Fruit fly (Drosophila melanogaster): ENCODE results near the gene rdgB.

rdgB gene

dm6 chrX:13739411-13739888 lies 23.1 kb upstream of the rdgB start, which contains the start of gene CG11151 (continued):
- peak; percentile 90 for TF ChIP-seq CG17612 (GFP tag; IDR thresholded peaks at IDR 0.05)
- peak; percentile 96 for TF ChIP-seq CG1233 (GFP tag; optimal IDR thresholded peaks at IDR 0.05)
- peak; percentile 95 for TF ChIP-seq CG32767 (GFP tag; IDR thresholded peaks at IDR 0.05)
- peak; percentile 83 for TF ChIP-seq psq (GFP tag; optimal IDR thresholded peaks at IDR 0.05)
- peak; percentile 97 for TF ChIP-seq dpn (GFP tag; optimal IDR thresholded peaks at IDR 0.05)
- TF ChIP-seq CG2129 (GFP tag; IDR thresholded peaks at IDR 0.05; ENCODE audit: partially characterized antibody) = no peak
- TF ChIP-seq tna (GFP tag; IDR thresholded peaks at IDR 0.05; ENCODE audit: partially characterized antibody) = peak; percentile 54; the same call in 1 of the 2 replicates
- peak; percentile 95 for TF ChIP-seq ara (GFP tag; IDR thresholded peaks at IDR 0.05)
- TF ChIP-seq PHDP (tag; optimal IDR thresholded peaks at IDR 0.05) = peak; percentile 98
- peak; percentile 98 for TF ChIP-seq Hmr (GFP tag; optimal IDR thresholded peaks at IDR 0.05)
- peak; percentile 97 for TF ChIP-seq CG11398 (GFP tag; optimal IDR thresholded peaks at IDR 0.05)
- peak; percentile 91 for TF ChIP-seq CG14667 (GFP tag; IDR thresholded peaks at IDR 0.05)
- TF ChIP-seq Blimp-1 (GFP tag; optimal IDR thresholded peaks at IDR 0.05) = peak; percentile 94
- peak; percentile 96 for TF ChIP-seq CG11504 (tag; optimal IDR thresholded peaks at IDR 0.05)
- peak; percentile 93 for TF ChIP-seq Rx (GFP tag; IDR thresholded peaks at IDR 0.05)
- TF ChIP-seq Mrtf (GFP tag; IDR thresholded peaks at IDR 0.05) = peak; percentile 93
- TF ChIP-seq Hey (tag; optimal IDR thresholded peaks at IDR 0.05) = peak; percentile 85
- peak; percentile 93 for TF ChIP-seq da (GFP tag; optimal IDR thresholded peaks at IDR 0.05)
- TF ChIP-seq CG10959 (GFP tag; IDR thresholded peaks at IDR 0.05) = peak; percentile 94
- peak; percentile 89 for TF ChIP-seq danr (GFP tag; IDR thresholded peaks at IDR 0.05)
- TF ChIP-seq inv (GFP tag; IDR thresholded peaks at IDR 0.05; ENCODE audit: partially characterized antibody) = peak; percentile 57
- peak; percentile 94 for TF ChIP-seq jing (GFP tag; optimal IDR thresholded peaks at IDR 0.05)
- peak; percentile 97 for TF ChIP-seq CG4424 (GFP tag; optimal IDR thresholded peaks at IDR 0.05)
- peak; percentile 70 for TF ChIP-seq Sry-δ (GFP tag; optimal IDR thresholded peaks at IDR 0.05)
- peak; percentile 96 for TF ChIP-seq Rfx (GFP tag; IDR thresholded peaks at IDR 0.05)
- peak; percentile 94 for TF ChIP-seq D19A (tag; optimal IDR thresholded peaks at IDR 0.05)
- peak; percentile 96 for TF ChIP-seq Asciz (GFP tag; optimal IDR thresholded peaks at IDR 0.05)
- TF ChIP-seq CG10565 (GFP tag; optimal IDR thresholded peaks at IDR 0.05) = peak; percentile 82
- TF ChIP-seq Scr (GFP tag; IDR thresholded peaks at IDR 0.05; ENCODE audit: partially characterized antibody) = peak; percentile 58
- peak; percentile 95 for TF ChIP-seq btn (GFP tag; optimal IDR thresholded peaks at IDR 0.05)
- TF ChIP-seq Jarid2 (GFP tag; optimal IDR thresholded peaks at IDR 0.05) = peak; percentile 78
- TF ChIP-seq ATbp (GFP tag; optimal IDR thresholded peaks at IDR 0.05) = peak; percentile 96
- peak; percentile 95 for TF ChIP-seq CG17385 (GFP tag; optimal IDR thresholded peaks at IDR 0.05)
- peak; percentile 94 for TF ChIP-seq Hr3 (GFP tag; optimal IDR thresholded peaks at IDR 0.05)
- TF ChIP-seq CG6175 (GFP tag; IDR thresholded peaks at IDR 0.05) = peak; percentile 80; the same call in 2 of the 3 replicates
- TF ChIP-seq CG2116 (GFP tag; optimal IDR thresholded peaks at IDR 0.05) = peak; percentile 81
- TF ChIP-seq CG9932 (GFP tag; IDR thresholded peaks at IDR 0.05) = peak; percentile 94
- TF ChIP-seq Kr (GFP tag; optimal IDR thresholded peaks at IDR 0.05) = peak; percentile 54
- TF ChIP-seq CG7786 (GFP tag; optimal IDR thresholded peaks at IDR 0.05) = peak; percentile 98
- TF ChIP-seq fd96Cb (tag; optimal IDR thresholded peaks at IDR 0.05) = peak; percentile 98
- TF ChIP-seq CG10431 (GFP tag; optimal IDR thresholded peaks at IDR 0.05) = peak; percentile 86
- TF ChIP-seq pzg (GFP tag; optimal IDR thresholded peaks at IDR 0.05) = peak; percentile 40
- TF ChIP-seq CG1603 (tag; optimal IDR thresholded peaks at IDR 0.05) = peak; percentile 98
- TF ChIP-seq en (GFP tag; optimal IDR thresholded peaks at IDR 0.05) = peak; percentile 95
- peak; percentile 97 for TF ChIP-seq pum (GFP tag; optimal IDR thresholded peaks at IDR 0.05)
- peak; percentile 80 for TF ChIP-seq abd-A (tag; optimal IDR thresholded peaks at IDR 0.05)
- peak in 1 of 3 experiments; percentile 94 for TF ChIP-seq lola (GFP tag; optimal IDR thresholded peaks at IDR 0.05)
- peak; percentile 97 for TF ChIP-seq Chrac-16 (GFP tag; optimal IDR thresholded peaks at IDR 0.05)
- TF ChIP-seq az2 (GFP tag; optimal IDR thresholded peaks at IDR 0.05) = peak; percentile 97
- peak; percentile 97 for TF ChIP-seq bab2 (GFP tag; optimal IDR thresholded peaks at IDR 0.05)
